Worm (Caenorhabditis elegans): ENCODE data around the gene F42A9.7.
A peak's percentile ranks its signal among the peaks of the same experiment; 100 is the strongest.

F42A9.7 gene

ce11 chrIV:8627328-8627727, 10.4 kb upstream of the F42A9.7 start, which contains the start of gene F42A9.11 (continued):
- TF ChIP-seq nhr-71 (tag; optimal IDR thresholded peaks at IDR 0.05) (peak; percentile 54), nhr-85 (tag) (peak; percentile 88), tbx-2 (tag; optimal IDR thresholded peaks at IDR 0.05) (peak; percentile 20), lsy-2 (tag; optimal IDR thresholded peaks at IDR 0.05) (peak in 1 of 2 experiments; percentile 49)

ce11 chrIV:8626294-8626693, 9.3 kb upstream of the F42A9.7 start:
- TF ChIP-seq ces-1 (GFP tag; optimal IDR thresholded peaks at IDR 0.05) (peak; percentile 61), ceh-88 (GFP tag; IDR thresholded peaks at IDR 0.05) (no peak), fkh-4 (tag; optimal IDR thresholded peaks at IDR 0.05; ENCODE audit: borderline replicate concordance) (no peak), lin-14 (GFP tag; optimal IDR thresholded peaks at IDR 0.05) (peak; percentile 68), sptf-1 (tag; optimal IDR thresholded peaks at IDR 0.05) (no peak), jun-1 (tag; optimal IDR thresholded peaks at IDR 0.05) (no peak), tbx-2 (tag; optimal IDR thresholded peaks at IDR 0.05) (no peak), fkh-10 (GFP tag; optimal IDR thresholded peaks at IDR 0.05) (no peak), swsn-7 (tag; optimal IDR thresholded peaks at IDR 0.05) (no peak)

- TF ChIP-seq nhr-85 (tag) (peak; percentile 70), blmp-1 (tag; optimal IDR thresholded peaks at IDR 0.05) (peak; percentile 48), jun-1 (tag; optimal IDR thresholded peaks at IDR 0.05) (no peak), grh-1 (GFP tag; IDR thresholded peaks at IDR 0.05) (no peak), nhr-71 (tag; optimal IDR thresholded peaks at IDR 0.05) (no peak), elt-3 (tag; optimal IDR thresholded peaks at IDR 0.05) (peak in 1 of 6 experiments; percentile 55)
Observed at ce11 chrIV:8625730-8626129, 8.8 kb upstream of the F42A9.7 start.

ce11 chrIV:8620102-8620733, 3.3 kb upstream of the F42A9.7 start, which contains the start of gene lin-49:
TSS of gene lin-49 (plus strand) at chrIV:8620683.
- TF ChIP-seq nhr-90 (tag; optimal IDR thresholded peaks at IDR 0.05; ENCODE audit: poor library complexity) (peak; percentile 33), tlp-1 (tag; optimal IDR thresholded peaks at IDR 0.05) (no peak), elt-3 (tag; optimal IDR thresholded peaks at IDR 0.05) (peak in 2 of 6 experiments; percentile 25 to 35), egl-13 (tag; optimal IDR thresholded peaks at IDR 0.05) (peak; percentile 17), C04F5.9 (tag; optimal IDR thresholded peaks at IDR 0.05) (no peak), rnt-1 (tag; optimal IDR thresholded peaks at IDR 0.05) (peak; percentile 65), dpl-1 (GFP tag; optimal IDR thresholded peaks at IDR 0.05) (peak; percentile 31 to 48 (median 44)), fos-1 (tag; optimal IDR thresholded peaks at IDR 0.05) (peak; percentile 57), fkh-8 (tag; optimal IDR thresholded peaks at IDR 0.05) (peak; percentile 70), nhr-71 (tag; optimal IDR thresholded peaks at IDR 0.05) (peak; percentile 76), lin-13 (GFP tag; optimal IDR thresholded peaks at IDR 0.05) (peak; percentile 43), F16B12.6 (tag; optimal IDR thresholded peaks at IDR 0.05) (no peak), jun-1 (tag; optimal IDR thresholded peaks at IDR 0.05) (peak; percentile 9), zip-4 (GFP tag; optimal IDR thresholded peaks at IDR 0.05) (no peak), dsc-1 (tag; optimal IDR thresholded peaks at IDR 0.05) (peak; percentile 1), lin-14 (GFP tag; optimal IDR thresholded peaks at IDR 0.05) (peak; percentile 95), pqm-1 (tag; optimal IDR thresholded peaks at IDR 0.05) (no peak), C16A3.4 (tag; optimal IDR thresholded peaks at IDR 0.05) (peak; percentile 60), swsn-7 (tag; optimal IDR thresholded peaks at IDR 0.05) (peak; percentile 58), mdl-1 (tag; optimal IDR thresholded peaks at IDR 0.05) (peak in 1 of 2 experiments; percentile 57), tbx-2 (tag; optimal IDR thresholded peaks at IDR 0.05) (peak; percentile 42), xbp-1 (tag; optimal IDR thresholded peaks at IDR 0.05) (peak; percentile 46), aly-2 (tag; optimal IDR thresholded peaks at IDR 0.05) (peak; percentile 28), mep-1 (tag; optimal IDR thresholded peaks at IDR 0.05) (peak; percentile 90), efl-1 (optimal IDR thresholded peaks at IDR 0.05) (peak; percentile 66 to 74), efl-1 (GFP tag; optimal IDR thresholded peaks at IDR 0.05 in 1 of 2) (peak; percentile 53 to 90), unc-30 (tag; optimal IDR thresholded peaks at IDR 0.05) (no peak), nhr-47 (tag; optimal IDR thresholded peaks at IDR 0.05) (peak; percentile 64), lin-35 (GFP tag; optimal IDR thresholded peaks at IDR 0.05) (peak; percentile 64 to 79), hlh-17 (GFP tag; optimal IDR thresholded peaks at IDR 0.05; ENCODE audit: borderline replicate concordance) (no peak), snu-23 (GFP tag; optimal IDR thresholded peaks at IDR 0.05) (peak; percentile 80), lsy-2 (tag; optimal IDR thresholded peaks at IDR 0.05) (peak; percentile 32 to 75), nhr-85 (tag) (peak; percentile 87), sox-4 (tag; optimal IDR thresholded peaks at IDR 0.05) (no peak), ztf-4 (tag; optimal IDR thresholded peaks at IDR 0.05) (peak; percentile 42), blmp-1 (tag; optimal IDR thresholded peaks at IDR 0.05) (peak; percentile 86), irx-1 (tag; optimal IDR thresholded peaks at IDR 0.05) (peak; percentile 1), nhr-20 (tag; optimal IDR thresholded peaks at IDR 0.05) (peak; percentile 61)
